Fruit fly (Drosophila melanogaster): Measurements from ENCODE around the gene nAChRalpha4.

The nAChRalpha4 gene

DNA sequence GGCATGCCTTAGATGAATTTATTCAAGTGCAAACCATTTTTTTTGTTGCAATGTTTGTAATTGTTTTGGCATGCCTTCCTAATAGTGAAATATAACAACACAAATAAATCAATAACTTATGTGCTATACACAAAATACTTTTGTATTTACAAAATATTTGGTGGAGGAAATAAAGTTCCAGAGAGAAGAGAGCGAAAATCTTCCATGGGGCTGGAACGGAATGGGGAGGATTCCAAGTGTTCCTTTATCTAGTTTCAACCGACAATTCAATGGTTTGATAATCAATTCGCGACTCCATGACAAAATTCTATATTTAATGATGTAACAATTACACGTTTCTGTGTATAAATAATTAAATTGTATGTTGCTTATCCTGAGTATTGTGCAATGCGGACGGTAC is at the start of gene nAChRalpha4:
TSS of gene nAChRalpha4 (plus strand) at position 246 of the 400 bp plus-strand sequence.
- TF ChIP-seq Hr96 (GFP tag; optimal IDR thresholded peaks at IDR 0.05) (no peak), pad (GFP tag; optimal IDR thresholded peaks at IDR 0.05) (no peak), CG11617 (GFP tag; optimal IDR thresholded peaks at IDR 0.05) (no peak), cic (GFP tag; optimal IDR thresholded peaks at IDR 0.05) (no peak), ovo (GFP tag; optimal IDR thresholded peaks at IDR 0.05) (no peak), CG1620 (GFP tag; optimal IDR thresholded peaks at IDR 0.05) (no peak), CG7045 (GFP tag; optimal IDR thresholded peaks at IDR 0.05) (no peak), CG5204 (GFP tag; optimal IDR thresholded peaks at IDR 0.05) (no peak), kay (GFP tag; ENCODE audit: borderline replicate concordance) (no peak), Crg-1 (GFP tag; optimal IDR thresholded peaks at IDR 0.05) (no peak), CG14711 (tag; optimal IDR thresholded peaks at IDR 0.05) (no peak), tj (GFP tag; optimal IDR thresholded peaks at IDR 0.05) (no peak), Clk (GFP tag; optimal IDR thresholded peaks at IDR 0.05) (no peak), toe (GFP tag; optimal IDR thresholded peaks at IDR 0.05) (no peak), bab1 (GFP tag; optimal IDR thresholded peaks at IDR 0.05) (no peak), cnc (optimal IDR thresholded peaks at IDR 0.05) (no peak), Mnt (GFP tag; optimal IDR thresholded peaks at IDR 0.05) (no peak), CG7101 (tag; optimal IDR thresholded peaks at IDR 0.05) (no peak)

DNA sequence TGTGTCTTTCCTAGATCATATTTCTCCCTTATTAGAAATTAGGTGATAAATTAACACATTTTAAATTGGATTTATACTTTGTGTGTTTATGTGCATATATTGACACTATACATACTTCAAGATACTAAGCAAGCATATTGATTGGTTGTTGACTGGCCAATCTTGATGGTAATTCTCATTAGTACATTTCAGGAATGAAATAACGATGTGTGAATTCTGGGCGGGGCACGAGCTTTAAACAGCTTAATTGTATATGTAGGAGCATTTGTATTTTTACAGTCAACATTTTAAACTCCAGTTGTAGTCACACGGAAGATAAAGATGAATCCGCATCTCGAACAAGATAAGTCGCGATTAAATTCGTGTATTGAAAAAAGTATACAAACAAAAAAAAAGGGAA is 32.3 kb upstream of the nAChRalpha4 start, which contains the start of gene CG34031:
TSS of gene CG34031 (plus strand) at position 301 of the 400 bp plus-strand sequence.
- TF ChIP-seq CG5204 (GFP tag; optimal IDR thresholded peaks at IDR 0.05): no peak
- no peak for TF ChIP-seq CG14711 (tag; optimal IDR thresholded peaks at IDR 0.05)
- no peak for TF ChIP-seq Mnt (GFP tag; optimal IDR thresholded peaks at IDR 0.05)
- TF ChIP-seq cic (GFP tag; optimal IDR thresholded peaks at IDR 0.05): no peak
- no peak for TF ChIP-seq CG7045 (GFP tag; optimal IDR thresholded peaks at IDR 0.05)
- TF ChIP-seq CG11617 (GFP tag; optimal IDR thresholded peaks at IDR 0.05): no peak
- no peak for TF ChIP-seq CG1620 (GFP tag; optimal IDR thresholded peaks at IDR 0.05)
- no peak for TF ChIP-seq CG12768 (GFP tag; optimal IDR thresholded peaks at IDR 0.05)
- no peak for TF ChIP-seq CG7101 (tag; optimal IDR thresholded peaks at IDR 0.05)
- no peak for TF ChIP-seq pad (GFP tag; optimal IDR thresholded peaks at IDR 0.05)
- no peak for TF ChIP-seq cnc (optimal IDR thresholded peaks at IDR 0.05)
- no peak for TF ChIP-seq CG33017 (tag; optimal IDR thresholded peaks at IDR 0.05)
- no peak for TF ChIP-seq kay (GFP tag; ENCODE audit: borderline replicate concordance)
- TF ChIP-seq ovo (GFP tag; optimal IDR thresholded peaks at IDR 0.05): no peak
- no peak for TF ChIP-seq Hr96 (GFP tag; optimal IDR thresholded peaks at IDR 0.05)
- no peak for TF ChIP-seq tj (GFP tag; optimal IDR thresholded peaks at IDR 0.05)
- no peak for TF ChIP-seq bab1 (GFP tag; optimal IDR thresholded peaks at IDR 0.05)
- no peak for TF ChIP-seq Clk (GFP tag; optimal IDR thresholded peaks at IDR 0.05)
- no peak for TF ChIP-seq toe (GFP tag; optimal IDR thresholded peaks at IDR 0.05)

DNA sequence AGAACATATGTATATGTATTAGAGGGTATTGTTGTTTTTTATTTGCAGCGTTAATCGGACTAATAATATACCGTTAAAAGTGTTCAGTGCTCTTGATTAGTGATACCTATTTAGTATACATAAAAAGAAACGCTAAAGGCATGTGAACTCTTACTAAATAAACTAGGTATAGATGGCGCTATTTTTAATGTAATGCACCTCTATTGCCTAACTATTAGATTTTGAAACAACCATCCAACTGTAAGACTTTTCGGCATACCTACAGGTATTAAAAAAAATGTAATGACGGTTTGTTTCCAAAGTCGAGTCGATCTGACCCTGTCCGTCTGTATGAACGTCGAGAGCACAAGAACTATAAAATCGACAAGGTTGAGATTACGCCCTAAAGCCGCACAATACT is 592 bp downstream of the nAChRalpha4 start:
- no peak for TF ChIP-seq bab1 (GFP tag; optimal IDR thresholded peaks at IDR 0.05)
- TF ChIP-seq CG5204 (GFP tag; optimal IDR thresholded peaks at IDR 0.05): no peak
- no peak for TF ChIP-seq CG7045 (GFP tag; optimal IDR thresholded peaks at IDR 0.05)
- TF ChIP-seq tj (GFP tag; optimal IDR thresholded peaks at IDR 0.05): no peak
- no peak for TF ChIP-seq pad (GFP tag; optimal IDR thresholded peaks at IDR 0.05)
- TF ChIP-seq toe (GFP tag; optimal IDR thresholded peaks at IDR 0.05): no peak
- TF ChIP-seq CG11617 (GFP tag; optimal IDR thresholded peaks at IDR 0.05): no peak
- no peak for TF ChIP-seq CG1620 (GFP tag; optimal IDR thresholded peaks at IDR 0.05)
- no peak for TF ChIP-seq cnc (optimal IDR thresholded peaks at IDR 0.05)
- TF ChIP-seq Hr96 (GFP tag; optimal IDR thresholded peaks at IDR 0.05): no peak
- TF ChIP-seq CG12768 (GFP tag; optimal IDR thresholded peaks at IDR 0.05): no peak
- no peak for TF ChIP-seq CG14711 (tag; optimal IDR thresholded peaks at IDR 0.05)
- no peak for TF ChIP-seq kay (GFP tag; ENCODE audit: borderline replicate concordance)
- no peak for TF ChIP-seq CG33017 (tag; optimal IDR thresholded peaks at IDR 0.05)
- TF ChIP-seq Mnt (GFP tag; optimal IDR thresholded peaks at IDR 0.05): no peak
- TF ChIP-seq Clk (GFP tag; optimal IDR thresholded peaks at IDR 0.05): no peak
- no peak for TF ChIP-seq cic (GFP tag; optimal IDR thresholded peaks at IDR 0.05)
- no peak for TF ChIP-seq Crg-1 (GFP tag; optimal IDR thresholded peaks at IDR 0.05)
- no peak for TF ChIP-seq CG7101 (tag; optimal IDR thresholded peaks at IDR 0.05)

DNA sequence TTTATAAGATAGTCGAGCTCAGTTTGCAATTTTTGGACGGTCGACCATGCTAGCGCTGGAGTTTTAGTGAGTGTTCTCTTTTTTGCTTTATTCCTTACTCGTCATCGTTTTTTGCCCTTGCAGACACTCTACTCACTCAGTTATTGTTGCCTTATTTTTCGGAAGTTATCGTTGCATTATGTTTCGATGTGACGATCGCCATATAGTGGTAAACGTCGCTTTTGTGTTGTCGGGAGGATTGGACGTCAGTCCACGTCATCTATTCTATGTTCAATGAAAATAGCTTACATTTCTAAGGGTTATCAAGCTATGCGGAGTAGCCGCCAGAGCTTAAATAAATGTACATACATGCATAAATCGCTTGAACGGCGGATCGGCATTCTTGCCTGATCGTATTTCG is 7.7 kb downstream of the nAChRalpha4 start:
- TF ChIP-seq CG11617 (GFP tag; optimal IDR thresholded peaks at IDR 0.05) (no peak), CG7101 (tag; optimal IDR thresholded peaks at IDR 0.05) (no peak), Hr96 (GFP tag; optimal IDR thresholded peaks at IDR 0.05) (no peak), toe (GFP tag; optimal IDR thresholded peaks at IDR 0.05) (no peak), tj (GFP tag; optimal IDR thresholded peaks at IDR 0.05) (no peak), pad (GFP tag; optimal IDR thresholded peaks at IDR 0.05) (no peak), ovo (GFP tag; optimal IDR thresholded peaks at IDR 0.05) (no peak), CG12768 (GFP tag; optimal IDR thresholded peaks at IDR 0.05) (no peak), cic (GFP tag; optimal IDR thresholded peaks at IDR 0.05) (no peak), CG7045 (GFP tag; optimal IDR thresholded peaks at IDR 0.05) (no peak), CG33017 (tag; optimal IDR thresholded peaks at IDR 0.05) (no peak), kay (GFP tag; ENCODE audit: borderline replicate concordance) (no peak), CG5204 (GFP tag; optimal IDR thresholded peaks at IDR 0.05) (no peak), Clk (GFP tag; optimal IDR thresholded peaks at IDR 0.05) (no peak), CG14711 (tag; optimal IDR thresholded peaks at IDR 0.05) (no peak), Mnt (GFP tag; optimal IDR thresholded peaks at IDR 0.05) (no peak)

DNA sequence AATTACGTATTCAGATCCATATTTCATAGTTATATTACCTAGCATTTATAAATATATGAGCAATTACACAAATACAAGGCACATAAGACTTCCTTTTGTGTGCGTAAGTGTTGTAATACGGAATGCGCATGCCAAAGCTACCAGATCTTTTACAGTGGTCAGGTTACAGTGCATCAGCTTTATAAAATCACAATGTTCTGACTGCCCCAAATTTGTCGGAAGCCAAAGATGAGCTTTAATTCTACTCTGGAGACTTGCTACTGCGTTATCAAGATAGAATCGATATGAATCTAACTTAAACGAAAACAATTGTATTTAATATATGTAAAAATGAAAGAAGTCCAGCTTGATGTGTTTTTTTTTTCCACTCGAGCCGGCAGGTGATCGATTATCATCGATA is 34.4 kb downstream of the nAChRalpha4 start:
- TF ChIP-seq CG11617 (GFP tag; optimal IDR thresholded peaks at IDR 0.05): no peak
- no peak for TF ChIP-seq kay (GFP tag; ENCODE audit: borderline replicate concordance)
- no peak for TF ChIP-seq CG14711 (tag; optimal IDR thresholded peaks at IDR 0.05)

DNA sequence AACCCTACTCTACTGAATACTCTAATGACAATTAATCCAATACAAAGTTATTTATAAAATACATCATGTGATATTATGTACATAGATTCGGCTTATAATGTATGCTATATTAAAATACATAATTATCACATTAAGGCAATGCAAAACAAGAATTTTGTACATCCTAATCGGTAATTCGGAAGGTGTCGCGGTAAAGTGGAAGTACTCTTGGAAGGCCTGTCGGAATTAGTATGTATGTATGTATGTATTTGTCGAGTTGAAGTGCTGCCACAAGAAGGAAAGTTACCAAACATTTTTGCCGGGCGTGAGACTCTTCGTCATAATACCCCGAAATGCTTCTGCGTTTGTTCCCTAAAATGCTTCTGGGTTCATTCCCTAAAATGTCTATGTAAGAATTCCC is 42.6 kb downstream of the nAChRalpha4 start:
- no peak for TF ChIP-seq kay (GFP tag; ENCODE audit: borderline replicate concordance)

Measured in whole organism, adult.